Worm (Caenorhabditis elegans) whole organism, L4/young adult: Measurements from ENCODE around the gene col-147.

ENCODE experiments used
- W03F9.2 ChIP-seq: fragments of 150-350 bp; optimal IDR thresholded peaks from 2 replicates; lab custom pipeline; 2014; ENCODE audit warnings: missing biosample characterization, missing genetic modification characterization
- dao-5 ChIP-seq: sonication (generic microtip); optimal IDR thresholded peaks from 2 replicates; lab custom pipeline; 2016; ENCODE audit warnings: missing genotype, missing genetic modification characterization, moderate library complexity, missing compliant biosample characterization
- him-1 ChIP-seq: sonication (generic microtip); optimal IDR thresholded peaks from 2 replicates; lab custom pipeline; 2016; ENCODE audit warnings: missing genotype, missing genetic modification reagents, missing genetic modification characterization, missing compliant biosample characterization

Gene col-147

DNA sequence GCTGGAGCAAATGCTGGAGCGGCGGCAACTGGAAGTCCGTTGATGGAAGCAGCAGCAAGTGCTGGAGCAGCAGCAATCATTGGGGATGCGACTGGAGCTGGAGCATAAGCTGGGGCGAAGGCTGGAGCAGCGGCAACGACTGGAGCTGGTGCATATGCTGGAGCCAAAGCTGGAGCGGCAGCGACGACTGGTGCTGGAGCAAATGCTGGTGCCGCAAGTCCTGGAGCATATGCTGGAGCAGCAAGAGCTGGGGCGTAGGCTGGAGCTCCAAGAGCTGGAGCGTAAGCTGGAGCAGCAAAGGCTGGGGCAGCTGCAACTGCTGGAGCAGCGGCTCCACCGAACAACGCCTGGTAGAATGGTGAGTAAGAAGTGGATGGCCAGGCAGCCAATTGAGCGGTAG lies 14.7 kb downstream of the col-147 start:
- TF ChIP-seq him-1 (tag; lab: Kevin White, UChicago) (no peak), W03F9.2 (tag; lab: Kevin White, UChicago) (no peak), dao-5 (no peak)

- TF ChIP-seq him-1 (tag; lab: Kevin White, UChicago) (no peak), dao-5 (no peak), W03F9.2 (tag; lab: Kevin White, UChicago) (no peak)
Measured at ce11 chrV:9616687-9617086, 16.5 kb downstream of the col-147 start.

DNA sequence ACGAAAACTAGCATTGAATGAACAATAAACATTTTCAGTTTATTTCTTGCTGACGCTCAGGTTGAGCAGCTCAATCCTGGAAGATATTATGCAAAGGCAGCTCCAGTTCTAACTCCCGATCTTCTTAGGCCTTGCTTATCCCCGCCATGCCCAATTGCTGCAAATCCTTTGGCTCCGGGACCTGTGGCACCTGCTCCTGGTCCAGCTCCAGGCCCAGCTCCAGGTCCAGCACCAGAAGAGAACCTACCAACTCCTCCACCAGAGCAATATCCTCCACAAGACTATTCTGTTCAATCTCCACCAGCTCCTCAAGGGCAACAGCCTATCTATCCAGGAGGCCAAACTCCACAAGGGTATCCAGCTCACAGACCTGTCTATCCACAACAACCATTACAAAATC lies 17.0 kb downstream of the col-147 start:
- no peak for TF ChIP-seq dao-5

- TF ChIP-seq W03F9.2 (tag; lab: Kevin White, UChicago) (no peak), dao-5 (no peak), him-1 (tag; lab: Kevin White, UChicago) (no peak)
Measured at ce11 chrV:9615725-9616124, 17.4 kb downstream of the col-147 start, which contains the start of gene pqn-63. Gene pqn-63 (plus strand): TSS chrV:9616031.

DNA sequence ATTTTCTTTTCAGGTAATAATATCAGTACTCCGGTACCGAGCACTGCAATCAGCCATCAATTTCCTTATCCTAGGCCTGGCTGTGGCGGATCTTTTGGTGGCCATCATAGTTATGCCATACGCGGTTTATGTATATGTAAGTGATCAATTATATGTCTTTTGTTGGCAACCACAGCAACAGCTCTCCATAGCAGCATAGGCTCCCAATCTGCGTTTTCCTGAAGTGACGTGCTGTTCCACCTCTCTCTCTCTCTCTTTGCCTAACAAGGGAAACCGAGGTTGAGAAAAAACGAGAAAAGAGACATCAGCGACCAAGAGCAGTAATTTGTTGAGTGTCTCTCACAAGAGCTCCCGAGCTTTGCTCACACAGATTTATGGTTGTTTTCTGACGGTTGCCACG lies 23.9 kb downstream of the col-147 start:
- no peak for TF ChIP-seq him-1 (tag; lab: Kevin White, UChicago)
- TF ChIP-seq W03F9.2 (tag; lab: Kevin White, UChicago) = no peak
- TF ChIP-seq dao-5 = no peak

- no peak for TF ChIP-seq W03F9.2 (tag; lab: Kevin White, UChicago)
- TF ChIP-seq him-1 (tag; lab: Kevin White, UChicago) = no peak
- TF ChIP-seq dao-5 = no peak
Measured at ce11 chrV:9608256-9608655, 24.9 kb downstream of the col-147 start, which contains the start of gene dop-2. Gene dop-2 (plus strand): TSS chrV:9608556.

ce11 chrV:9590317-9590716 lies 42.8 kb downstream of the col-147 start, which contains the start of gene K09G1.2:
Gene K09G1.2 (plus strand): TSS chrV:9590617.
- TF ChIP-seq him-1 (tag; lab: Kevin White, UChicago) (no peak), W03F9.2 (tag; lab: Kevin White, UChicago) (no peak), dao-5 (no peak)

ce11 chrV:9588574-9588973 lies 44.6 kb downstream of the col-147 start:
- no peak for TF ChIP-seq dao-5
- TF ChIP-seq W03F9.2 (tag; lab: Kevin White, UChicago) = no peak
- no peak for TF ChIP-seq him-1 (tag; lab: Kevin White, UChicago)

- TF ChIP-seq him-1 (tag; lab: Kevin White, UChicago) = no peak
- TF ChIP-seq dao-5 = no peak
- TF ChIP-seq W03F9.2 (tag; lab: Kevin White, UChicago) = no peak
Measured at ce11 chrV:9587619-9588018, 45.5 kb downstream of the col-147 start.

- TF ChIP-seq W03F9.2 (tag; lab: Kevin White, UChicago) = no peak
- TF ChIP-seq dao-5 = no peak
- TF ChIP-seq him-1 (tag; lab: Kevin White, UChicago) = no peak
Measured at ce11 chrV:9584263-9584662, 48.9 kb downstream of the col-147 start.

DNA sequence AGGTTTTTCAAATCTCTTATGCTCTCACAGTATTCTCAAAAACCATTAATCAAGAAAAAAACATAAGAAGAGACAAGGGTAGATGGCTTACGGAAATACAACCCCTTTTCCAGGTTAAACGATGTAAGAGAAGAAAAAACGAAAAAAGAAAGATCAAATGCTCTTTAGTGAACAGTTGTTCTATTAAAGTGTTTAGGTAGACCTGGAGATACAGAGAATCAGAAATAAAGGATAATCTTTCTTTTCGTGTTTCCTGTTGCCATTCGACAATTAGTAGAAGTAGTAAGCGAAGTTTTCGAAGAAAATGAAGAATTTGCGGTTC lies 49.9 kb downstream of the col-147 start, which contains the start of gene K09G1.1:
TSS of gene K09G1.1 (plus strand) at position 223 of the 322 bp plus-strand sequence.
- TF ChIP-seq him-1 (tag; lab: Kevin White, UChicago) = no peak
- no peak for TF ChIP-seq W03F9.2 (tag; lab: Kevin White, UChicago)
- TF ChIP-seq dao-5 = no peak

DNA sequence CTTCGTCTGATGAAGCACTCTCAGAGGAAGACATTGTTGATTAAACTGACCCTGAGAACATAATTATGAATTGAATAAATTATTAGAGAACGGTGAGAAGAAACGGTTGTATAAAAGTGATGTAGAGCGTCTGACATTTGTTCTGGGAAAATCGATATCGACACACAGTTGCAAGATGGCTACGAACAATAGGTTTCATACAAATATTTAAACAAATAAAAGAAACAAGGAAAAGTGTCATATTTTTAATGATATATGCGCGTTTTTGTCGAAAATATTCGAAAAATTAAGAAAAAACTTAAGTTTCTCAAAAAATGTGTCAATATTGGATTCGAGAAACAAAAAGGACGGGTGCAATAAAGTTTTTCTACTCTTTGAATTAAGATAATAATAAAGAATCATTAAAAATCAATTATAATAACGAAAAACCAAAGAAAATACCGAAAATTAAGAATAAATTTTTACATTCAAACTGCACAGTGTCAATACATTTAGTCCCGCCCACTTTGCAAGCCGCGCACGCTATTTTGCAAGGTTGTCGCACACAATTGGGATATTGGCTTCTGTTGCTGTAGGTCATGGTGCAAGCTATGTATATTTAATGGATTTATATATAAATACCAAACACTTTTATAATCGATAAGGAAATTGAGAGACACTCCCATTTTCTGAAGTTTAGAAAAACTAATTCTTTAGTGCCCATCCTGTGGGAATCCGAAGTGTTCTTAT lies 50.4 kb downstream of the col-147 start, which contains the start of gene rtfo-1:
TSS of gene rtfo-1 (minus strand) at position 51 of the 729 bp plus-strand sequence.
- TF ChIP-seq dao-5 = no peak
- no peak for TF ChIP-seq him-1 (tag; lab: Kevin White, UChicago)
- TF ChIP-seq W03F9.2 (tag; lab: Kevin White, UChicago) = no peak
